Fruit fly (Drosophila melanogaster) whole organism, larva: ENCODE data around the gene Grip163.

ENCODE experiments used
- noc ChIP-seq: fragments of 200-800 bp; sonication (Bioruptor generic); optimal IDR thresholded peaks from 3 replicates; lab custom pipeline; 2019; ENCODE audit warnings: missing biosample characterization, mild to moderate bottlenecking, missing genetic modification characterization, moderate library complexity

Gene Grip163

dm6 chr3L:11953783-11954182 is 44.2 kb downstream of the Grip163 start, which contains the start of gene CG7248:
CG7248 (plus strand) TSS chr3L:11954083.
- no peak for TF ChIP-seq noc (tag; lab: Kevin White, UChicago)

DNA sequence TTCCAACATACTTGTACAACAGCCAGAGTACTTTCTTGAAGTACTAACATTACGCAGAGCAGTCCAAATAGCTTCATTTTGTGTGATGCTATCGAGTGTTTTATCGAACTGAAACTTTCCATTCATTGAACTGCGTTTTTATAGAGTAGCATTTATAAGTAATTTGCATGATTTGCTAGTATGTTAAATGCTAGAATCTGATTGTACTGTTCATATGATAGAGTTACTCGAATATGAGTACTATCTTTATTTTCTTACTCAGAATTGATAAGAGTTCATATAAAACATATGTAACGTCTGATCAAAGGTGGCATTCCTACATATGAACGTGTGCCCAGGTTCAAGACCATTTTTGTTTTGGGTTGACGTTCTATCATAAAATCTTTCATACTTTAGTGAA is 44.7 kb downstream of the Grip163 start, which contains the start of gene obst-G:
Gene obst-G (minus strand): TSS at position 101 of the 400 bp plus-strand sequence.
- TF ChIP-seq noc (tag; lab: Kevin White, UChicago), result no peak

DNA sequence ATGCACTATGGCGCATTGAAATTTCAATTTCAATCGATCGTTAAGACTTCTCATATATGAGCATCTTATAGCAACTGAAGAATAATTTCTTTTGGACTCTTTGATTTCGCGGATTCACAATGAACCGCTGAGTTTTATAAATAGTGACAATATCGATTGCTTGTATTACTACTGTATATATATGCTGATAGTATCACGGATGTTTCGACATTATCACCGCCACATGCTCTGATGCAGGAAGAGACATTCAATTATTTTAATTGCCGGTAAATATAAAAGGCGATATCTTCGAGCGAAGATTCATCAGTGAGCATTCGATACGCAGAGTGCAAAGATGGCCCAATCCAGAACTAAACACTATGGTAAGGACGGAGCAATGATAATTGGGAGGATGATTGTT is 48.4 kb downstream of the Grip163 start, which contains the start of gene CG17826:
Gene CG17826 (plus strand): TSS at position 301 of the 400 bp plus-strand sequence.
- TF ChIP-seq noc (tag; lab: Kevin White, UChicago), result no peak

- TF ChIP-seq noc (tag; lab: Kevin White, UChicago), result no peak
These were observed 50.6 kb downstream of the Grip163 start, which contains the start of gene CG7252 for dm6 chr3L:11947357-11947756. CG7252 (plus strand) TSS chr3L:11947675.

dm6 chr3L:11944752-11945151 is 53.2 kb downstream of the Grip163 start, which contains the start of gene CG5883:
CG5883 (minus strand) TSS chr3L:11944852.
- TF ChIP-seq noc (tag; lab: Kevin White, UChicago), result no peak
